Worm (Caenorhabditis elegans) whole organism, L4/young adult: ENCODE results near the gene srw-55.

Experiments used
- W03F9.2 ChIP-seq: fragments of 150-350 bp; optimal IDR thresholded peaks from 2 replicates; lab custom pipeline; 2014; ENCODE audit warnings: missing biosample characterization, missing genetic modification characterization
- dao-5 ChIP-seq: sonication (generic microtip); optimal IDR thresholded peaks from 2 replicates; lab custom pipeline; 2016; ENCODE audit warnings: missing genotype, missing genetic modification characterization, moderate library complexity, missing compliant biosample characterization
- him-1 ChIP-seq: sonication (generic microtip); optimal IDR thresholded peaks from 2 replicates; lab custom pipeline; 2016; ENCODE audit warnings: missing genotype, missing genetic modification reagents, missing genetic modification characterization, missing compliant biosample characterization

DNA sequence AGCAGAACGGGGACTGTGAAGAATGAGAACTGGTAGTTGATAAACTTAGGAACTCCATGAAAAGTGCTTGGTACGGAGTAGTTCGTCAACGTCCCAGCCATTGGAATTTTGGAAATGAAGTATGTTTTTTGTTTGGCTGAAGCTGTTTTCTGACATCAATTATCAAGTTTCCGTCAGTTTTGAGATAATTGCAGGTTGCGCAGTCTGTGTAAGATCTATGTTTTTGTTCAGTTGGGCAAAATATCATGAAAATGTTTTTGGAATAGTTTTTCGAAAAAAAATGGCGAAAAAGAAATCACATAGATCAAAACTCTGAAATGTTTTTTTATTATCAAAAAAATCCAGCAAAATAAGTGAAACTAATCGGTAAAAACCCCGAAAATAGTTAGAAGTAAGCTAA is 34.7 kb upstream of the srw-55 start, which contains the start of gene sru-22:
- no peak for TF ChIP-seq him-1 (tag; lab: Kevin White, UChicago)
- TF ChIP-seq W03F9.2 (tag; lab: Kevin White, UChicago): no peak
- TF ChIP-seq dao-5 (tag; lab: Kevin White, UChicago): no peak
